Fruit fly (Drosophila melanogaster): Measurements from ENCODE around the gene CG18628.

CG18628 gene

DNA sequence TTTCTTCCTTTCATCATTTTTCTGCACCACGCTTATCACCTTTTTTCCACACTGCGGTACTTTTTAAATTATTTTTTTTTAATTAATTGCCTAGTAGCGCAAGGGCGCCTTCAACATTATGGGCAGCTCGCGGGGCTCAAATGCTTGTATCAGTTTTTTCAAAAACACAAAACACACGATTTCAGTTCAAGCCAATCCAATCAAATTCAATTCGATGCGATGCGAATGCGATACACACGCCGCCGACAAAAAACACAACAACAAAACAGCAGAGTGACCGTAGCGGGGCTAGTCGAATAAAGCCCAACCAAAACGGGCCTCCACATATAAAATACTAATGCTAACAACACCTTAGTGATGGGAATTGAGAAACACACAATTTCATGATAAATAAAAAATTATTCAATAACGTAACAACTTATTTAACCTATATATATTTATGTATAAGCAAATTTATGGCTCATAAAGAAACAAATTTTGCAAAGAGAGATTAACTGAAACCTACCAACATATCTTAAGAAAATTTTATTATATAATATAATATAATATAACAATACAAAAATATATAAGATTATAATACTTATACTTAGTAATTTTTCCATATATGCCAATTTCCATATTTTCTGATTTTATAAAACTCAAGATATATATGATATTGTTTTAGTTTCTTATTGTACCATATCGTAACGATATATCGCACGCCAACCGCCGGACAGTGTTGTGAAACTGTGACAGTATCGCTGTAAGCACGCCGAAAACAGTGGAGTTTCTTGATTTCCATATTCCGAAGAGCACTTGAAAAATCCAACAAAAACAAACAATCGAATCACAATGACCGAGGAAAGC is 21.4 kb downstream of the CG18628 start, which contains the start of the genes CG32066 and CG8003 (continued):
- TF ChIP-seq scrt (GFP tag; optimal IDR thresholded peaks at IDR 0.05) (peak; percentile 26), Bdp1 (GFP tag; optimal IDR thresholded peaks at IDR 0.05) (no peak), CG4282 (GFP tag; optimal IDR thresholded peaks at IDR 0.05) (no peak), MBD-R2 (GFP tag; IDR thresholded peaks at IDR 0.05) (peak; percentile 61), CG8388 (GFP tag; optimal IDR thresholded peaks at IDR 0.05) (peak; percentile 13), CG14860 (GFP tag; IDR thresholded peaks at IDR 0.05; ENCODE audit: partially characterized antibody) (peak; percentile 90), ase (GFP tag; IDR thresholded peaks at IDR 0.05) (peak; percentile 39; the same call in 1 of the 3 replicates), CG6689 (GFP tag; IDR thresholded peaks at IDR 0.05) (no peak), onecut (GFP tag; IDR thresholded peaks at IDR 0.05) (0 out of 2 replicates have a peak, but pooled peaks have one; percentile 9), CG12219 (GFP tag; optimal IDR thresholded peaks at IDR 0.05) (no peak), CG12104 (GFP tag; optimal IDR thresholded peaks at IDR 0.05) (no peak), CG13624 (GFP tag; optimal IDR thresholded peaks at IDR 0.05) (no peak), lab (GFP tag; optimal IDR thresholded peaks at IDR 0.05) (peak; percentile 63), Fer2 (tag; optimal IDR thresholded peaks at IDR 0.05) (no peak), CG12659 (GFP tag; optimal IDR thresholded peaks at IDR 0.05) (peak; percentile 67), sim (GFP tag; IDR thresholded peaks at IDR 0.05) (no peak), MESR4 (GFP tag; optimal IDR thresholded peaks at IDR 0.05) (peak; percentile 64), Fer1 (GFP tag; optimal IDR thresholded peaks at IDR 0.05) (peak; percentile 68), CG10366 (GFP tag; IDR thresholded peaks at IDR 0.05) (no peak; the same call in 1 of the 2 replicates), CG6272 (GFP tag; IDR thresholded peaks at IDR 0.05) (no peak; the same call in 1 of the 2 replicates), TFAM (GFP tag; optimal IDR thresholded peaks at IDR 0.05) (no peak), CG12769 (tag; optimal IDR thresholded peaks at IDR 0.05) (peak; percentile 8), CG2129 (GFP tag; IDR thresholded peaks at IDR 0.05; ENCODE audit: partially characterized antibody) (peak; percentile 81), disco-r (GFP tag; optimal IDR thresholded peaks at IDR 0.05) (no peak), zfh1 (GFP tag; IDR thresholded peaks at IDR 0.05) (peak; percentile 51; the same call in 2 of the 3 replicates), CG9437 (GFP tag; optimal IDR thresholded peaks at IDR 0.05) (peak; percentile 68), CHES-1-like (GFP tag; optimal IDR thresholded peaks at IDR 0.05) (no peak), Dll (GFP tag; IDR thresholded peaks at IDR 0.05; ENCODE audit: partially characterized antibody) (peak; percentile 94), CG15696 (tag; optimal IDR thresholded peaks at IDR 0.05) (peak; percentile 32), rib (GFP tag; IDR thresholded peaks at IDR 0.05) (no peak), Lpt (GFP tag; optimal IDR thresholded peaks at IDR 0.05) (no peak), lbe (GFP tag; optimal IDR thresholded peaks at IDR 0.05) (peak; percentile 16), Doc2 (GFP tag; IDR thresholded peaks at IDR 0.05) (no peak), dimm (GFP tag; IDR thresholded peaks at IDR 0.05) (0 out of 2 replicates have a peak, but pooled peaks have one; percentile 10), wor (GFP tag; IDR thresholded peaks at IDR 0.05) (no peak), ap (GFP tag; IDR thresholded peaks at IDR 0.05) (no peak), sima (GFP tag; optimal IDR thresholded peaks at IDR 0.05) (no peak), zfh2 (GFP tag; optimal IDR thresholded peaks at IDR 0.05) (peak; percentile 27), ab (GFP tag; optimal IDR thresholded peaks at IDR 0.05) (no peak), CG17802 (tag; optimal IDR thresholded peaks at IDR 0.05) (no peak), Hr51 (GFP tag; optimal IDR thresholded peaks at IDR 0.05) (peak in 1 of 2 experiments; percentile 53), stwl (tag; optimal IDR thresholded peaks at IDR 0.05) (peak; percentile 14), HLH4C (GFP tag; IDR thresholded peaks at IDR 0.05; ENCODE audit: partially characterized antibody) (peak; percentile 67; the same call in 2 of the 3 replicates), CG31365 (tag; optimal IDR thresholded peaks at IDR 0.05) (no peak), dm (GFP tag; optimal IDR thresholded peaks at IDR 0.05) (peak; percentile 3), CG6683 (GFP tag; optimal IDR thresholded peaks at IDR 0.05) (no peak), CG2889 (GFP tag; IDR thresholded peaks at IDR 0.05) (no peak), CG33557 (GFP tag; optimal IDR thresholded peaks at IDR 0.05) (peak; percentile 19)
